Worm (Caenorhabditis elegans) whole organism, late embryonic: ENCODE data around the gene npl-4.2.
A peak's percentile ranks its signal among the peaks of the same experiment; 100 is the strongest.
"Not testable (repeated sequence)": the region's sequence is repeated elsewhere in the genome, so short reads cannot be mapped to it uniquely, and the experiment has no call there.

Experiments
- C08G9.2 ChIP-seq: sonication (generic microtip); optimal IDR thresholded peaks from 2 replicates; lab custom pipeline; 2016; ENCODE audit warnings: mild to moderate bottlenecking, missing genetic modification characterization, moderate library complexity, missing compliant biosample characterization
- C38D4.7 ChIP-seq: fragments of 200-800 bp; sonication (Bioruptor generic); optimal IDR thresholded peaks from 2 replicates; lab custom pipeline; 2018; ENCODE audit warnings: mild to moderate bottlenecking, missing genetic modification characterization, moderate library complexity, missing compliant biosample characterization
- F13H6.1 ChIP-seq: sonication (generic microtip); optimal IDR thresholded peaks from 2 replicates; lab custom pipeline; 2016; ENCODE audit warnings: missing genetic modification characterization, missing compliant biosample characterization
- K02D7.2 ChIP-seq: sonication (generic microtip); optimal IDR thresholded peaks from 2 replicates; lab custom pipeline; 2017; ENCODE audit warnings: mild to moderate bottlenecking, missing genetic modification characterization, missing compliant biosample characterization
- T23F11.4 ChIP-seq: fragments of 200-800 bp; sonication (Bioruptor generic); optimal IDR thresholded peaks from 2 replicates; lab custom pipeline; 2018; ENCODE audit warnings: mild to moderate bottlenecking, missing genetic modification characterization, missing compliant biosample characterization
- Y22D7AL.16 ChIP-seq: sonication (generic microtip); optimal IDR thresholded peaks from 2 replicates; lab custom pipeline; 2016; ENCODE audit warnings: missing genetic modification characterization, missing compliant biosample characterization
- ahr-1 ChIP-seq: sonication (generic microtip); optimal IDR thresholded peaks from 2 replicates; lab custom pipeline; 2016; ENCODE audit warnings: missing genetic modification characterization, missing compliant biosample characterization
- ama-1 ChIP-seq: fragments of 150-350 bp; optimal IDR thresholded peaks from 2 replicates; lab custom pipeline; 2014
- ceh-14 ChIP-seq: sonication (generic microtip); optimal IDR thresholded peaks from 2 replicates; lab custom pipeline; 2016; ENCODE audit warnings: missing genotype, missing genetic modification characterization, missing compliant biosample characterization
- ceh-19 ChIP-seq: fragments of 200-800 bp; sonication (Bioruptor generic); optimal IDR thresholded peaks from 2 replicates; lab custom pipeline; 2018; ENCODE audit warnings: mild to moderate bottlenecking, missing genetic modification characterization, missing compliant biosample characterization
- ceh-22 ChIP-seq: sonication (generic microtip); optimal IDR thresholded peaks from 2 replicates; lab custom pipeline; 2017; ENCODE audit warnings: missing biosample characterization, missing genetic modification characterization
- ceh-24 ChIP-seq: sonication (generic microtip); optimal IDR thresholded peaks from 2 replicates; lab custom pipeline; 2016; ENCODE audit warnings: mild to moderate bottlenecking, missing genetic modification characterization, missing compliant biosample characterization
- ceh-31 ChIP-seq: sonication (generic microtip); optimal IDR thresholded peaks from 2 replicates; lab custom pipeline; 2016; ENCODE audit warnings: missing genetic modification characterization, missing compliant biosample characterization
- ceh-45 ChIP-seq: fragments of 200-800 bp; sonication (Bioruptor generic); IDR thresholded peaks from 2 replicates; pipeline ENCODE4 v1.3.6; 2022; ENCODE audit warnings: missing genetic modification reagents, missing genetic modification characterization, missing compliant biosample characterization
- ceh-48 ChIP-seq: sonication (generic microtip); optimal IDR thresholded peaks from 2 replicates; lab custom pipeline; 2016; ENCODE audit warnings: missing genetic modification characterization, inconsistent platforms, missing compliant biosample characterization
- elt-2 ChIP-seq: sonication (generic microtip); optimal IDR thresholded peaks from 2 replicates; lab custom pipeline; 2016; ENCODE audit warnings: missing genetic modification reagents, missing genetic modification characterization, missing compliant biosample characterization
- ets-4 ChIP-seq: sonication (generic microtip); optimal IDR thresholded peaks from 2 replicates; lab custom pipeline; 2016; ENCODE audit warnings: missing genetic modification characterization, missing compliant biosample characterization
- eyg-1 ChIP-seq: sonication (generic microtip); optimal IDR thresholded peaks from 2 replicates; lab custom pipeline; 2016; ENCODE audit warnings: missing genotype, missing genetic modification characterization, missing compliant biosample characterization
- fax-1 ChIP-seq: sonication (generic microtip); optimal IDR thresholded peaks from 2 replicates; lab custom pipeline; 2016; ENCODE audit warnings: missing genotype, missing genetic modification characterization, missing compliant biosample characterization
- gmeb-2 ChIP-seq: sonication (generic microtip); optimal IDR thresholded peaks from 2 replicates; lab custom pipeline; 2016; ENCODE audit warnings: missing genetic modification characterization, inconsistent platforms, missing compliant biosample characterization
- hlh-30 ChIP-seq: sonication (generic microtip); optimal IDR thresholded peaks from 2 replicates; lab custom pipeline; 2017; ENCODE audit warnings: antibody characterized with exemption, missing genetic modification characterization, missing compliant biosample characterization; ENCODE audit not compliant: insufficient read depth
- hlh-8 ChIP-seq: sonication (generic microtip); optimal IDR thresholded peaks from 2 replicates; lab custom pipeline; 2016; ENCODE audit warnings: missing genotype, missing genetic modification characterization, missing compliant biosample characterization
- mec-3 ChIP-seq: sonication (generic microtip); optimal IDR thresholded peaks from 2 replicates; lab custom pipeline; 2016; ENCODE audit warnings: borderline replicate concordance, missing genetic modification characterization, missing compliant biosample characterization
- nhr-11 ChIP-seq: fragments of 150-350 bp; optimal IDR thresholded peaks from 2 replicates; lab custom pipeline; 2014; ENCODE audit warnings: missing biosample characterization, missing genetic modification characterization
- nhr-232 ChIP-seq: sonication (generic microtip); optimal IDR thresholded peaks from 2 replicates; lab custom pipeline; 2016; ENCODE audit warnings: missing genetic modification characterization, missing compliant biosample characterization
- npax-4 ChIP-seq: sonication (generic microtip); optimal IDR thresholded peaks from 2 replicates; lab custom pipeline; 2016; ENCODE audit warnings: missing genetic modification characterization, missing compliant biosample characterization
- pqm-1 ChIP-seq: sonication (generic microtip); optimal IDR thresholded peaks from 2 replicates; lab custom pipeline; 2016; ENCODE audit warnings: missing genetic modification characterization, missing compliant biosample characterization
- pros-1 ChIP-seq: fragments of 150-350 bp; optimal IDR thresholded peaks from 2 replicates; lab custom pipeline; 2014; ENCODE audit warnings: missing biosample characterization, missing genetic modification reagents, missing genetic modification characterization
- ref-2 ChIP-seq: sonication (generic microtip); optimal IDR thresholded peaks from 2 replicates; lab custom pipeline; 2016; ENCODE audit warnings: missing genetic modification characterization, missing compliant biosample characterization
- sdc-2 ChIP-seq: sonication (generic microtip); optimal IDR thresholded peaks from 2 replicates; lab custom pipeline; 2016; ENCODE audit warnings: missing genotype, missing genetic modification characterization, missing compliant biosample characterization
- tbx-2 ChIP-seq: sonication (generic microtip); optimal IDR thresholded peaks from 2 replicates; lab custom pipeline; 2016; ENCODE audit warnings: missing genetic modification characterization, missing compliant biosample characterization
- unc-3 ChIP-seq, 2 experiments: fragments of 200-800 bp in 1 of 2; sonication (Bioruptor generic) in 1 of 2; sonication (generic microtip) in 1 of 2; conservative IDR thresholded peaks in 1 of 2; optimal IDR thresholded peaks in 1 of 2; 2 replicates each; pipeline versions ENCODE4 v1.3.6 to Lab custom; 2016 to 2022; ENCODE audit warnings: missing compliant biosample characterization in 2 of 2, missing genetic modification characterization in 2 of 2, missing genetic modification reagents in 1 of 2
- unc-55 ChIP-seq: sonication (generic microtip); optimal IDR thresholded peaks from 2 replicates; lab custom pipeline; 2017; ENCODE audit warnings: missing biosample characterization, missing genetic modification reagents, missing genetic modification characterization
- ztf-16 ChIP-seq: sonication (generic microtip); optimal IDR thresholded peaks from 2 replicates; lab custom pipeline; 2017; ENCODE audit warnings: missing genetic modification characterization, missing compliant biosample characterization

The npl-4.2 gene

ce11 chrII:5605538-5605945 lies 17.1 kb upstream of the npl-4.2 start:
- TF ChIP-seq mec-3 (tag; lab: Kevin White, UChicago), result no peak
- TF ChIP-seq elt-2 (tag; lab: Kevin White, UChicago), result peak; percentile 99
- TF ChIP-seq pqm-1 (tag; lab: Kevin White, UChicago), result no peak
- TF ChIP-seq unc-3 (GFP tag; conservative IDR thresholded peaks at IDR 0.05; lab: Robert Waterston, UW), result no peak
- TF ChIP-seq unc-3 (tag; optimal IDR thresholded peaks at IDR 0.05; lab: Kevin White, UChicago), result no peak
- peak; percentile 39 for TF ChIP-seq unc-55 (GFP tag; lab: Kevin White, UChicago)

ce11 chrII:5607756-5608155 lies 14.9 kb upstream of the npl-4.2 start, which contains the start of gene C17G10.7:
TSS of gene C17G10.7 (minus strand) at chrII:5607856.
- no peak for TF ChIP-seq ama-1
- TF ChIP-seq elt-2 (tag; lab: Kevin White, UChicago), result no peak
- TF ChIP-seq ceh-14, result no peak
- no peak for TF ChIP-seq nhr-232 (tag; lab: Kevin White, UChicago)
- no peak for TF ChIP-seq ref-2 (tag; lab: Kevin White, UChicago)
- TF ChIP-seq ets-4 (tag; lab: Kevin White, UChicago), result no peak
- TF ChIP-seq eyg-1 (tag; lab: Kevin White, UChicago), result no peak
- no peak for TF ChIP-seq ceh-22 (tag; lab: Kevin White, UChicago)
- no peak for TF ChIP-seq C38D4.7 (GFP tag; lab: Kevin White, UChicago)
- TF ChIP-seq, all 69 proteins: peak for 0

- TF ChIP-seq npax-4 (no peak), ceh-19 (GFP tag; lab: Kevin White, UChicago) (no peak), elt-2 (tag; lab: Kevin White, UChicago) (peak; percentile 45)
These were observed 3.4 kb upstream of the npl-4.2 start, which contains the start of gene dhs-6 for ce11 chrII:5619298-5619697. TSS of gene dhs-6 (minus strand) at chrII:5619319.

ce11 chrII:5628326-5628818 lies 5.7 kb downstream of the npl-4.2 start, which contains the start of gene F59E12.15:
TSS of gene F59E12.15 (minus strand) at chrII:5628376.
- no peak for TF ChIP-seq hlh-8 (tag; lab: Kevin White, UChicago)
- no peak for TF ChIP-seq C38D4.7 (GFP tag; lab: Kevin White, UChicago)
- TF ChIP-seq C08G9.2 (tag; lab: Kevin White, UChicago), result no peak
- no peak for TF ChIP-seq ceh-48
- no peak for TF ChIP-seq mec-3 (tag; lab: Kevin White, UChicago)
- no peak for TF ChIP-seq T23F11.4 (GFP tag; lab: Kevin White, UChicago)
- no peak for TF ChIP-seq gmeb-2 (tag; lab: Kevin White, UChicago)
- TF ChIP-seq pros-1 (tag; lab: Kevin White, UChicago), result no peak
- TF ChIP-seq K02D7.2 (tag; lab: Kevin White, UChicago), result no peak
- TF ChIP-seq ahr-1 (tag; lab: Kevin White, UChicago), result no peak
- TF ChIP-seq ztf-16 (tag; lab: Kevin White, UChicago), result no peak
- no peak for TF ChIP-seq nhr-11 (tag; lab: Kevin White, UChicago)
- TF ChIP-seq sdc-2 (tag; lab: Kevin White, UChicago), result no peak
- no peak for TF ChIP-seq eyg-1 (tag; lab: Kevin White, UChicago)
- TF ChIP-seq ceh-24 (tag; lab: Kevin White, UChicago), result no peak

- not testable (repeated sequence) for TF ChIP-seq ceh-31 (tag; lab: Kevin White, UChicago); hlh-30 (tag; lab: Kevin White, UChicago); F13H6.1
These were observed 8.2 kb downstream of the npl-4.2 start, which contains the start of the genes F59E12.6 and npl-4.1 for ce11 chrII:5630851-5631401. TSS of gene F59E12.6 (minus strand) at chrII:5630951. TSS of gene npl-4.1 (plus strand) at chrII:5631351.

- TF ChIP-seq tbx-2 (no peak), nhr-11 (tag; lab: Kevin White, UChicago) (no peak), ceh-45 (GFP tag; lab: Robert Waterston, UW) (no peak), Y22D7AL.16 (tag; lab: Kevin White, UChicago) (no peak), unc-55 (GFP tag; lab: Kevin White, UChicago) (no peak), fax-1 (no peak)
These were observed 10.8 kb downstream of the npl-4.2 start for ce11 chrII:5633453-5633852.
